Worm (Caenorhabditis elegans): ENCODE measurements around the gene F40G12.10.

DNA sequence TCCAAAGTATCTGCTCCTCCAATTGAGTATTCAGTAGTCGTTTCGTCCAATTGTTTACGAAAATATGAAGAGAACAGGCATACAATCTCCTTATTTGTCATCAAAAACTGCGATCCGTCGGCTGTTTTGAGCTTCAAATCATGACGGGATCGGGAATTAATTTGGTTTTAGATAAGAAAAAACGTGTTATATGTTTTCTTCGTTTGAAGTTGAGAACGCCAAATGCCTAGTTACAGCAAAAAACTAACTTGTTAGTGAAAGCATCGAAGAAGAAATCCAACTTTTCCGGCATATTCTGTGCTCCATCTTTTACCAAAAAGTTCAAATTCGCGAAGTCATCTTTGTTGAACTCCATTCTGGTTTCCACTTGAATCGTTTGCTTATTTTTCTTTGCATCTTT lies 6.0 kb downstream of the F40G12.10 start, which contains the start of gene F14D7.1:
- TF ChIP-seq ztf-29 (GFP tag; IDR thresholded peaks at IDR 0.05) (no peak), tab-1 (GFP tag; IDR thresholded peaks at IDR 0.05) (no peak), flt-1 (GFP tag; IDR thresholded peaks at IDR 0.05) (no peak), ztf-23 (GFP tag; IDR thresholded peaks at IDR 0.05) (no peak)

All from whole organism, midembryonic.